Fruit fly (Drosophila melanogaster): Measurements from ENCODE around the gene Inx2.

DNA sequence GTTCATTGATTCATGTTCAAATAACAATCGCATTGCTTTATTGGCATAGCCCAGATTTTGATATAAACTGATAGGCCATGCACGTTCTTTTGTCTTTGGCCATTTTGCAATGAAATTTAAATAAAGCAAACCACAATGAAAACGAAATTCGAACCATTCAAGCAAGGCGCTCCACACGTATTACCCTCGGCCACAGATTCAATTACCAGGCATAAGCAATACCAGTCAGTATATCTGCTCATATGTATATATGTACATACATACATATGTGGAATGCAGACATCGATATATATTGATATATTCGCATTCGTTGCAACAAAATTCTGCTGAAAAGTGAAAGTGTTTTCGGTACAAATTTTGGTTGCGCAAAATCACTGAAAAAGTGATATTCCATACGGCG lies 3.2 kb upstream of the Inx2 start:
- TF ChIP-seq EcR (GFP tag; optimal IDR thresholded peaks at IDR 0.05) (no peak), pan (optimal IDR thresholded peaks at IDR 0.05) (no peak), psq (optimal IDR thresholded peaks at IDR 0.05) (no peak), CG8478 (optimal IDR thresholded peaks at IDR 0.05) (no peak), Dll (optimal IDR thresholded peaks at IDR 0.05) (no peak)
